Worm (Caenorhabditis elegans) whole organism, late embryonic: Measurements from ENCODE around the gene F01G10.5.
A peak's percentile ranks its signal among the peaks of the same experiment; 100 is the strongest.

Experiments used
- C08G9.2 ChIP-seq: sonication (generic microtip); optimal IDR thresholded peaks from 2 replicates; lab custom pipeline; 2016; ENCODE audit warnings: mild to moderate bottlenecking, missing genetic modification characterization, moderate library complexity, missing compliant biosample characterization
- C38D4.7 ChIP-seq: fragments of 200-800 bp; sonication (Bioruptor generic); optimal IDR thresholded peaks from 2 replicates; lab custom pipeline; 2018; ENCODE audit warnings: mild to moderate bottlenecking, missing genetic modification characterization, moderate library complexity, missing compliant biosample characterization
- F13H6.1 ChIP-seq: sonication (generic microtip); optimal IDR thresholded peaks from 2 replicates; lab custom pipeline; 2016; ENCODE audit warnings: missing genetic modification characterization, missing compliant biosample characterization
- ahr-1 ChIP-seq: sonication (generic microtip); optimal IDR thresholded peaks from 2 replicates; lab custom pipeline; 2016; ENCODE audit warnings: missing genetic modification characterization, missing compliant biosample characterization
- ama-1 ChIP-seq: fragments of 150-350 bp; optimal IDR thresholded peaks from 2 replicates; lab custom pipeline; 2014
- ceh-14 ChIP-seq: sonication (generic microtip); optimal IDR thresholded peaks from 2 replicates; lab custom pipeline; 2016; ENCODE audit warnings: missing genotype, missing genetic modification characterization, missing compliant biosample characterization
- ceh-19 ChIP-seq: fragments of 200-800 bp; sonication (Bioruptor generic); optimal IDR thresholded peaks from 2 replicates; lab custom pipeline; 2018; ENCODE audit warnings: mild to moderate bottlenecking, missing genetic modification characterization, missing compliant biosample characterization
- ceh-22 ChIP-seq: sonication (generic microtip); optimal IDR thresholded peaks from 2 replicates; lab custom pipeline; 2017; ENCODE audit warnings: missing biosample characterization, missing genetic modification characterization
- ceh-24 ChIP-seq: sonication (generic microtip); optimal IDR thresholded peaks from 2 replicates; lab custom pipeline; 2016; ENCODE audit warnings: mild to moderate bottlenecking, missing genetic modification characterization, missing compliant biosample characterization
- ceh-30 ChIP-seq: fragments of 150-350 bp; optimal IDR thresholded peaks from 2 replicates; lab custom pipeline; 2014; ENCODE audit warnings: missing biosample characterization, missing genetic modification characterization
- ceh-48 ChIP-seq: sonication (generic microtip); optimal IDR thresholded peaks from 2 replicates; lab custom pipeline; 2016; ENCODE audit warnings: missing genetic modification characterization, inconsistent platforms, missing compliant biosample characterization
- che-1 ChIP-seq: sonication (generic microtip); optimal IDR thresholded peaks from 2 replicates; lab custom pipeline; 2016; ENCODE audit warnings: mild to moderate bottlenecking, missing genetic modification characterization, missing compliant biosample characterization
- dmd-4 ChIP-seq: sonication (generic microtip); optimal IDR thresholded peaks from 2 replicates; lab custom pipeline; 2016; ENCODE audit warnings: borderline replicate concordance, missing genetic modification characterization, missing compliant biosample characterization
- dve-1 ChIP-seq: sonication (generic microtip); optimal IDR thresholded peaks from 2 replicates; lab custom pipeline; 2017; ENCODE audit warnings: antibody characterized with exemption, mild to moderate bottlenecking, missing genetic modification characterization, missing compliant biosample characterization
- elt-4 ChIP-seq: sonication (generic microtip); optimal IDR thresholded peaks from 2 replicates; lab custom pipeline; 2016; ENCODE audit warnings: missing genetic modification characterization, missing compliant biosample characterization
- fax-1 ChIP-seq: sonication (generic microtip); optimal IDR thresholded peaks from 2 replicates; lab custom pipeline; 2016; ENCODE audit warnings: missing genotype, missing genetic modification characterization, missing compliant biosample characterization
- fkh-6 ChIP-seq: sonication (generic microtip); optimal IDR thresholded peaks from 2 replicates; lab custom pipeline; 2016; ENCODE audit warnings: missing genetic modification characterization, missing compliant biosample characterization
- hlh-6 ChIP-seq: sonication (generic microtip); optimal IDR thresholded peaks from 2 replicates; lab custom pipeline; 2016; ENCODE audit warnings: missing genotype, missing genetic modification characterization, missing compliant biosample characterization
- hlh-8 ChIP-seq: sonication (generic microtip); optimal IDR thresholded peaks from 2 replicates; lab custom pipeline; 2016; ENCODE audit warnings: missing genotype, missing genetic modification characterization, missing compliant biosample characterization
- lim-6 ChIP-seq: sonication (generic microtip); optimal IDR thresholded peaks from 2 replicates; lab custom pipeline; 2016; ENCODE audit warnings: missing genetic modification characterization, missing compliant biosample characterization
- madf-2 ChIP-seq: sonication (generic microtip); optimal IDR thresholded peaks from 2 replicates; lab custom pipeline; 2017; ENCODE audit warnings: missing genetic modification characterization, missing compliant biosample characterization
- nfya-1 ChIP-seq: sonication (generic microtip); optimal IDR thresholded peaks from 2 replicates; lab custom pipeline; 2017; ENCODE audit warnings: missing genetic modification characterization, mild to moderate bottlenecking, missing compliant biosample characterization, antibody characterized with exemption, moderate library complexity
- nhr-232 ChIP-seq: sonication (generic microtip); optimal IDR thresholded peaks from 2 replicates; lab custom pipeline; 2016; ENCODE audit warnings: missing genetic modification characterization, missing compliant biosample characterization
- odd-2 ChIP-seq: sonication (generic microtip); optimal IDR thresholded peaks from 2 replicates; lab custom pipeline; 2017; ENCODE audit warnings: antibody characterized with exemption, mild to moderate bottlenecking, missing genetic modification characterization, missing compliant biosample characterization
- pha-2 ChIP-seq: sonication (generic microtip); optimal IDR thresholded peaks from 2 replicates; lab custom pipeline; 2017; ENCODE audit warnings: mild to moderate bottlenecking, missing genetic modification characterization, missing compliant biosample characterization
- pros-1 ChIP-seq: fragments of 150-350 bp; optimal IDR thresholded peaks from 2 replicates; lab custom pipeline; 2014; ENCODE audit warnings: missing biosample characterization, missing genetic modification reagents, missing genetic modification characterization
- rnt-1 ChIP-seq: sonication (generic microtip); optimal IDR thresholded peaks from 2 replicates; lab custom pipeline; 2016; ENCODE audit warnings: missing genetic modification characterization, missing compliant biosample characterization
- sox-2 ChIP-seq: fragments of 200-800 bp; sonication (Bioruptor generic); IDR thresholded peaks from 2 replicates; pipeline ENCODE4 v1.3.6; 2022; ENCODE audit warnings: missing genetic modification reagents, missing genetic modification characterization, missing compliant biosample characterization
- sox-4 ChIP-seq: sonication (generic microtip); optimal IDR thresholded peaks from 2 replicates; lab custom pipeline; 2017; ENCODE audit warnings: mild to moderate bottlenecking, missing genetic modification characterization, inconsistent platforms, missing compliant biosample characterization
- syd-9 ChIP-seq: sonication (generic microtip); optimal IDR thresholded peaks from 2 replicates; lab custom pipeline; 2016; ENCODE audit warnings: mild to moderate bottlenecking, missing genetic modification characterization, moderate library complexity, missing compliant biosample characterization
- tbx-2 ChIP-seq: sonication (generic microtip); optimal IDR thresholded peaks from 2 replicates; lab custom pipeline; 2016; ENCODE audit warnings: missing genetic modification characterization, missing compliant biosample characterization
- ttx-3 ChIP-seq: sonication (generic microtip); optimal IDR thresholded peaks from 2 replicates; lab custom pipeline; 2016; ENCODE audit warnings: missing genetic modification reagents, missing genetic modification characterization, missing compliant biosample characterization
- unc-3 ChIP-seq, 2 experiments: fragments of 200-800 bp in 1 of 2; sonication (Bioruptor generic) in 1 of 2; sonication (generic microtip) in 1 of 2; conservative IDR thresholded peaks in 1 of 2; optimal IDR thresholded peaks in 1 of 2; 2 replicates each; pipeline versions ENCODE4 v1.3.6 to Lab custom; 2016 to 2022; ENCODE audit warnings: missing compliant biosample characterization in 2 of 2, missing genetic modification characterization in 2 of 2, missing genetic modification reagents in 1 of 2
- unc-55 ChIP-seq: sonication (generic microtip); optimal IDR thresholded peaks from 2 replicates; lab custom pipeline; 2017; ENCODE audit warnings: missing biosample characterization, missing genetic modification reagents, missing genetic modification characterization
- ztf-16 ChIP-seq: sonication (generic microtip); optimal IDR thresholded peaks from 2 replicates; lab custom pipeline; 2017; ENCODE audit warnings: missing genetic modification characterization, missing compliant biosample characterization

F01G10.5 gene

DNA sequence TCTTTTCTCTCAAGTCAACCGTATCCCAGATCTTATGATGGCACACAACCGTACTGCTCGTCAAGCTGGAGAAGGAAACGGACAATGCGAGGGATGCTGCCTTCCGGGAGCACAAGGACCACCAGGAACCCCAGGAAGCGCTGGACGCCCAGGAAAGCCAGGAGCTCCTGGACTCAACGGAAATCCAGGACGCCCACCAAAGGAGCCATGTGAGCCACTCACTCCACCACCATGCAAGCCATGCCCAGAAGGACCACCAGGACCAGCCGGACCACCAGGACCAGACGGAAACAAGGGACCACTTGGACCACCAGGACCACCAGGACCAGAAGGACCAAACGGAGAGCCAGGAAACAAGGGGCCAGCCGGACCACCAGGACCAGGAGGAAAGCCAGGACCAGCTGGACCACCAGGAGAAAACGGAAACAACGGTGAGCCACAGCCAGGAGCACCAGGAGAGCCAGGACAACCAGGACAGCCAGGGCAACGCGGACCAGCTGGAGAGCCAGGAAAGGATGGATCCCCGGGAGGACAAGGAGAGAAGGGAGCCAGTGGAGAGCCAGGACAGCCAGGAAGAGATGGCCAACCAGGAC is 14.1 kb downstream of the F01G10.5 start:
- no peak for TF ChIP-seq ceh-19
- TF ChIP-seq unc-55, result no peak
- no peak for TF ChIP-seq che-1 (tag; lab: Kevin White, UChicago)
- TF ChIP-seq ceh-24 (tag; lab: Kevin White, UChicago), result no peak
- no peak for TF ChIP-seq hlh-6
- TF ChIP-seq hlh-8 (tag; lab: Kevin White, UChicago), result no peak
- peak; percentile 52 for TF ChIP-seq elt-4 (tag; lab: Kevin White, UChicago)
- no peak for TF ChIP-seq ceh-48 (tag; lab: Kevin White, UChicago)
- peak; percentile 10 for TF ChIP-seq nhr-232 (tag; lab: Kevin White, UChicago)

DNA sequence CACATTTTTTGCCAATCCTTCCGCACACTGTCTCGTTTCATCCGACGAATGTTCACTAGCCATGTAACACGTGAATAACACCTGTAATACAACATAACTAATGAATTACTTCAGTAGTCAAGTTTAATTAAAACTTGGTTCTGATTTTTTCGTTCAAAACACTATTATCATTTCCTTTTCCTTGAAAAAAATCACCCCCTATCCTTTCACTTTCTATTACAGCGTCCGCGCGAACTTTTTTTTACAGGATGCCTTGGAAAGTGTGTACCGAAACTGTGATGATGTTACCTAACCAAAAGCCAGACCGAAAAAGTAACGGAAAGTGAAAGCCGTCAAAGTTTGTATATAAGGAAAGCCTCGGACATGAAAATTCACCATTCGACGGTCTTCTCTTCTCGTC is 14.8 kb downstream of the F01G10.5 start, which contains the start of gene col-124:
col-124 (plus strand) TSS at position 374 of the 400 bp plus-strand sequence.
- TF ChIP-seq ahr-1 (tag; lab: Kevin White, UChicago) (no peak), nfya-1 (tag; lab: Kevin White, UChicago) (no peak), pha-2 (tag; lab: Kevin White, UChicago) (no peak), pros-1 (no peak)

DNA sequence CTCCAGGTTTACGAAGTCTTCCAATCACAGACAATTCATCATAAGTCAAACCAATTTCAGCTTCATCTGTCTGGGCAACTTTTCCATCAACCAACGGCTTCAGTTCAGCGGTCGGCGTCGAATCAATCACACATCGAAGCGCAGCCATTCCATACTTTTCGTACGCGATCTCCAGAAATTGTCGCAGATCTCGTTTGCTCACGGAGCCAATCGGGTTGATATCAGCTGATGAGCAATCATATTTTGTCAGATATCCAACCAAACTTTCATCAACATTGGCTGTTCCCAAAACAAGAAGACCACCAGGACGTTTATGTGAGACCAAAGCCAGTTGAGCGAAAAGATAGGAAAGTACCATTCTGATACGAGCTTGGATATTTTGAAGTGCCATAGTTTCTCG is 15.5 kb downstream of the F01G10.5 start:
- TF ChIP-seq ceh-30 (tag; lab: Kevin White, UChicago), result no peak
- no peak for TF ChIP-seq C08G9.2
- no peak for TF ChIP-seq nfya-1 (tag; lab: Kevin White, UChicago)
- no peak for TF ChIP-seq ceh-14 (tag; lab: Kevin White, UChicago)
- TF ChIP-seq tbx-2 (tag; lab: Kevin White, UChicago), result no peak
- TF ChIP-seq dmd-4 (tag; lab: Kevin White, UChicago), result no peak
- TF ChIP-seq pros-1, result no peak
- no peak for TF ChIP-seq hlh-8 (tag; lab: Kevin White, UChicago)
- no peak for TF ChIP-seq fkh-6 (tag; lab: Kevin White, UChicago)
- TF ChIP-seq nhr-232 (tag; lab: Kevin White, UChicago), result no peak
- TF ChIP-seq pha-2 (tag; lab: Kevin White, UChicago), result no peak
- TF ChIP-seq rnt-1 (tag; lab: Kevin White, UChicago), result no peak
- TF ChIP-seq madf-2 (tag; lab: Kevin White, UChicago), result no peak
- no peak for TF ChIP-seq sox-4
- TF ChIP-seq lim-6, result no peak
- TF ChIP-seq, all 69 proteins: peak for 0

DNA sequence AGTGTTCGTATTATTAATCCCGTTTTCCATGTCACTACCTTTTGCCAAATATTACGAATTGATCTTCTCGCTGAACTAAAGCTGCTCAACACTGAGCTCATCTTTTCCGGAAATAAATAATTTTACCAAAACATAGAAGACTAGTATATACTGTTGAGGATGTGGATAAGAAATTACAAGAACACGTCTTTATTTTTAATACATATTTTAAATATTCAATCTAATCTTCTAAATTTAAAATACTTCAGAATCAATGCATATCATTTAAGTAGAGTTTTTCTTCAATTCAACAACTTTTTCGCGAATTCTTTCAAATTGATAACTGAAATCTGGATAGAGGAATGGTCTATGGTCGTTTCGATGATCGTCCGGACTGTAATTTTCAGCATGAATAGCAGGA is 16.1 kb downstream of the F01G10.5 start, which contains the start of gene abt-1:
abt-1 (minus strand) TSS at position 101 of the 400 bp plus-strand sequence.
- TF ChIP-seq syd-9 (tag; lab: Kevin White, UChicago) (no peak), sox-4 (no peak), odd-2 (no peak), ceh-24 (tag; lab: Kevin White, UChicago) (no peak), elt-4 (tag; lab: Kevin White, UChicago) (no peak), unc-3 (GFP tag; conservative IDR thresholded peaks at IDR 0.05; lab: Robert Waterston, UW) (no peak), unc-3 (tag; optimal IDR thresholded peaks at IDR 0.05; lab: Kevin White, UChicago) (no peak), C38D4.7 (GFP tag; lab: Kevin White, UChicago) (no peak), fax-1 (tag; lab: Kevin White, UChicago) (no peak), ztf-16 (no peak), pros-1 (no peak), ama-1 (no peak), dve-1 (no peak), tbx-2 (tag; lab: Kevin White, UChicago) (no peak), sox-2 (GFP tag; lab: Robert Waterston, UW) (no peak), ceh-22 (tag; lab: Kevin White, UChicago) (no peak), F13H6.1 (tag; lab: Kevin White, UChicago) (no peak), C08G9.2 (no peak), ttx-3 (no peak)
